Fruit fly (Drosophila melanogaster) whole organism, embryonic: ENCODE results near the gene fmt.
A peak's percentile ranks its signal among the peaks of the same experiment; 100 is the strongest.

ENCODE experiments used
- Adf1 ChIP-seq: fragments of 200-800 bp; sonication (Bioruptor generic); IDR thresholded peaks from 2 replicates; pipeline ENCODE4 v1.3.6; 2022; ENCODE audit warnings: missing biosample characterization, missing genetic modification characterization
- Blimp-1 ChIP-seq: fragments of 200-800 bp; sonication (Bioruptor generic); optimal IDR thresholded peaks from 3 replicates; lab custom pipeline; 2018; ENCODE audit warnings: missing biosample characterization, missing genetic modification characterization, mild to moderate bottlenecking, moderate library complexity, missing genetic modification reagents
- CG10274 ChIP-seq: fragments of 200-800 bp; sonication (Bioruptor generic); optimal IDR thresholded peaks from 3 replicates; lab custom pipeline; 2017; ENCODE audit warnings: missing biosample characterization, mild to moderate bottlenecking, missing genetic modification characterization
- CG10543 ChIP-seq: fragments of 200-800 bp; sonication (Bioruptor generic); optimal IDR thresholded peaks from 3 replicates; lab custom pipeline; 2017; ENCODE audit warnings: missing biosample characterization, mild to moderate bottlenecking, missing genetic modification characterization, moderate library complexity
- CG12104 ChIP-seq: fragments of 200-800 bp; sonication (Bioruptor generic); optimal IDR thresholded peaks from 3 replicates; lab custom pipeline; 2016; ENCODE audit warnings: missing biosample characterization, missing genetic modification characterization
- CG12744 ChIP-seq: fragments of 200-800 bp; sonication (Bioruptor generic); optimal IDR thresholded peaks from 2 replicates; lab custom pipeline; 2016; ENCODE audit warnings: missing biosample characterization, missing genetic modification characterization
- CG12769 ChIP-seq: fragments of 200-800 bp; sonication (Bioruptor generic); optimal IDR thresholded peaks from 2 replicates; lab custom pipeline; 2019; ENCODE audit warnings: missing biosample characterization, mild to moderate bottlenecking, missing genetic modification characterization, moderate library complexity
- CG13894 ChIP-seq: fragments of 200-800 bp; sonication (Bioruptor generic); optimal IDR thresholded peaks from 3 replicates; lab custom pipeline; 2018; ENCODE audit warnings: missing biosample characterization, mild to moderate bottlenecking, missing genetic modification characterization, moderate library complexity
- CG14014 ChIP-seq: fragments of 200-800 bp; sonication (Bioruptor generic); IDR thresholded peaks from 2 replicates; pipeline ENCODE4 v1.3.6; 2022; ENCODE audit warnings: missing biosample characterization, missing genetic modification characterization
- CG15073 ChIP-seq: fragments of 200-800 bp; sonication (Bioruptor generic); optimal IDR thresholded peaks from 2 replicates; lab custom pipeline; 2016; ENCODE audit warnings: missing biosample characterization, missing genetic modification characterization
- CG17802 ChIP-seq: fragments of 200-800 bp; sonication (Bioruptor generic); optimal IDR thresholded peaks from 2 replicates; lab custom pipeline; 2018; ENCODE audit warnings: missing biosample characterization, mild to moderate bottlenecking, missing genetic modification characterization, moderate library complexity
- CG2199 ChIP-seq: fragments of 200-800 bp; sonication (Bioruptor generic); IDR thresholded peaks from 3 replicates; pipeline ENCODE4 v1.3.6; 2022; ENCODE audit warnings: missing biosample characterization, missing genetic modification characterization
- CG2678 ChIP-seq: fragments of 200-800 bp; sonication (Bioruptor generic); optimal IDR thresholded peaks from 3 replicates; lab custom pipeline; 2019; ENCODE audit warnings: missing biosample characterization, mild to moderate bottlenecking, missing genetic modification characterization, moderate library complexity
- CG32532 ChIP-seq: fragments of 200-800 bp; sonication (Bioruptor generic); IDR thresholded peaks from 2 replicates; pipeline ENCODE4 v1.3.6; 2022; ENCODE audit warnings: missing biosample characterization, missing genetic modification characterization
- CG43689 ChIP-seq: fragments of 200-800 bp; sonication (Bioruptor generic); IDR thresholded peaks from 2 replicates; pipeline ENCODE4 v1.3.6; 2022; ENCODE audit warnings: missing biosample characterization, missing genetic modification characterization
- CG5245 ChIP-seq: fragments of 200-800 bp; sonication (Bioruptor generic); optimal IDR thresholded peaks from 3 replicates; lab custom pipeline; 2016; ENCODE audit warnings: missing biosample characterization, missing genetic modification characterization
- CG6272 ChIP-seq: fragments of 200-800 bp; sonication (Bioruptor generic); IDR thresholded peaks from 2 replicates; pipeline ENCODE4 v1.3.6; 2022; ENCODE audit warnings: missing biosample characterization, missing genetic modification characterization
- CG8765 ChIP-seq: fragments of 200-800 bp; sonication (Bioruptor generic); IDR thresholded peaks from 2 replicates; pipeline ENCODE4 v1.3.6; 2022; ENCODE audit warnings: missing biosample characterization, missing genetic modification characterization
- Eip74EF ChIP-seq, 2 experiments: fragments of 200-800 bp in 1 of 2; fragments of >200 bp in 1 of 2; sonication (Bioruptor generic) in 1 of 2; optimal IDR thresholded peaks; 2 replicates each; lab custom pipeline; 2017 to 2019; ENCODE audit warnings: missing biosample characterization in 2 of 2, missing genetic modification characterization in 2 of 2, mild to moderate bottlenecking in 1 of 2, moderate library complexity in 1 of 2
- HLH3B ChIP-seq: fragments of 200-800 bp; sonication (Bioruptor generic); IDR thresholded peaks from 2 replicates; pipeline ENCODE4 v1.3.6; 2022; ENCODE audit warnings: missing biosample characterization, missing genetic modification characterization
- Myb ChIP-seq: fragments of 200-800 bp; sonication (Bioruptor generic); optimal IDR thresholded peaks from 2 replicates; lab custom pipeline; 2016; ENCODE audit warnings: missing biosample characterization, missing genetic modification characterization
- Nf-YB ChIP-seq: fragments of 200-800 bp; sonication (Bioruptor generic); optimal IDR thresholded peaks from 3 replicates; lab custom pipeline; 2019; ENCODE audit warnings: missing biosample characterization, mild to moderate bottlenecking, missing genetic modification characterization, moderate library complexity
- Oaz ChIP-seq: fragments of 200-800 bp; sonication (Bioruptor generic); IDR thresholded peaks from 2 replicates; pipeline ENCODE4 v1.3.6; 2022; ENCODE audit warnings: missing biosample characterization, missing genetic modification characterization
- Rx ChIP-seq: fragments of 200-800 bp; sonication (Bioruptor generic); IDR thresholded peaks from 2 replicates; pipeline ENCODE4 v1.3.6; 2022; ENCODE audit warnings: missing biosample characterization, missing genetic modification characterization
- Scr ChIP-seq: fragments of 200-800 bp; sonication (Bioruptor generic); IDR thresholded peaks from 2 replicates; pipeline ENCODE4 v1.3.6; 2022; ENCODE audit warnings: missing biosample characterization, missing genetic modification characterization; ENCODE audit not compliant: partially characterized antibody
- Side ChIP-seq: fragments of 200-800 bp; sonication (Bioruptor generic); optimal IDR thresholded peaks from 2 replicates; lab custom pipeline; 2016; ENCODE audit warnings: missing biosample characterization, missing genetic modification characterization
- Ssrp ChIP-seq: fragments of 200-800 bp; sonication (Bioruptor generic); optimal IDR thresholded peaks from 2 replicates; lab custom pipeline; 2018; ENCODE audit warnings: missing biosample characterization, mild to moderate bottlenecking, missing genetic modification characterization, moderate library complexity
- Xrp1 ChIP-seq: fragments of 200-800 bp; sonication (Bioruptor generic); IDR thresholded peaks from 2 replicates; pipeline ENCODE4 v1.3.6; 2022; ENCODE audit warnings: missing biosample characterization, missing genetic modification characterization
- abd-A ChIP-seq: fragments of 200-800 bp; sonication (Bioruptor generic); optimal IDR thresholded peaks from 3 replicates; lab custom pipeline; 2019; ENCODE audit warnings: missing biosample characterization, mild to moderate bottlenecking, missing genetic modification characterization, moderate library complexity
- cato ChIP-seq: fragments of 200-800 bp; sonication (Bioruptor generic); optimal IDR thresholded peaks from 2 replicates; lab custom pipeline; 2016; ENCODE audit warnings: missing biosample characterization, missing genetic modification characterization, borderline replicate concordance
- chinmo ChIP-seq: fragments of 200-800 bp; sonication (Bioruptor generic); IDR thresholded peaks from 4 replicates; pipeline ENCODE4 v1.3.6; 2022; ENCODE audit warnings: missing biosample characterization, missing genetic modification characterization; ENCODE audit not compliant: partially characterized antibody
- crc ChIP-seq: fragments of 200-800 bp; sonication (Bioruptor generic); optimal IDR thresholded peaks from 2 replicates; lab custom pipeline; 2016; ENCODE audit warnings: missing biosample characterization, missing genetic modification characterization
- cwo ChIP-seq: fragments of 200-800 bp; sonication (Bioruptor generic); optimal IDR thresholded peaks from 3 replicates; lab custom pipeline; 2017; ENCODE audit warnings: missing biosample characterization, missing genetic modification characterization, mild to moderate bottlenecking, moderate library complexity, missing genetic modification reagents
- dmrt11E ChIP-seq: fragments of 200-800 bp; sonication (Bioruptor generic); optimal IDR thresholded peaks from 3 replicates; lab custom pipeline; 2018; ENCODE audit warnings: missing biosample characterization, mild to moderate bottlenecking, missing genetic modification characterization, moderate library complexity
- en ChIP-seq: fragments of 200-800 bp; sonication (Bioruptor generic); optimal IDR thresholded peaks from 2 replicates; lab custom pipeline; 2016; ENCODE audit warnings: missing biosample characterization, missing genetic modification characterization
- exex ChIP-seq: fragments of 200-800 bp; sonication (Bioruptor generic); optimal IDR thresholded peaks from 4 replicates; lab custom pipeline; 2018; ENCODE audit warnings: missing biosample characterization, mild to moderate bottlenecking, missing genetic modification characterization, moderate library complexity
- fd102C ChIP-seq: fragments of 200-800 bp; sonication (Bioruptor generic); optimal IDR thresholded peaks from 2 replicates; lab custom pipeline; 2018; ENCODE audit warnings: missing biosample characterization, mild to moderate bottlenecking, missing genetic modification characterization, moderate library complexity
- fd64A ChIP-seq: fragments of 200-800 bp; sonication (Bioruptor generic); optimal IDR thresholded peaks from 3 replicates; lab custom pipeline; 2018; ENCODE audit warnings: missing biosample characterization, mild to moderate bottlenecking, missing genetic modification characterization
- fd96Cb ChIP-seq: fragments of 200-800 bp; sonication (Bioruptor generic); optimal IDR thresholded peaks from 2 replicates; lab custom pipeline; 2018; ENCODE audit warnings: missing biosample characterization, mild to moderate bottlenecking, missing genetic modification characterization, moderate library complexity
- jigr1 ChIP-seq: fragments of 200-800 bp; sonication (Bioruptor generic); IDR thresholded peaks from 3 replicates; pipeline ENCODE4 v1.3.6; 2022; ENCODE audit warnings: missing biosample characterization, missing genetic modification characterization
- jumu ChIP-seq: fragments of 200-800 bp; sonication (Bioruptor generic); optimal IDR thresholded peaks from 3 replicates; lab custom pipeline; 2016; ENCODE audit warnings: missing biosample characterization, missing genetic modification characterization
- maf-S ChIP-seq: fragments of 200-800 bp; sonication (Bioruptor generic); optimal IDR thresholded peaks from 2 replicates; lab custom pipeline; 2016; ENCODE audit warnings: missing biosample characterization, missing genetic modification characterization
- pan ChIP-seq, 4 experiments: fragments of >200 bp in 3 of 4; fragments of 200-800 bp in 1 of 4; sonication (Bioruptor generic) in 1 of 4; optimal IDR thresholded peaks in 3 of 4; IDR thresholded peaks in 1 of 4; 2 replicates each; pipeline versions ENCODE4 v1.3.6 to Lab custom; 2017 to 2022; ENCODE audit warnings: missing biosample characterization in 2 of 4, missing genetic modification characterization in 2 of 4, mixed read lengths in 1 of 4
- peb ChIP-seq: fragments of 200-800 bp; sonication (Bioruptor generic); IDR thresholded peaks from 2 replicates; pipeline ENCODE4 v1.3.6; 2022; ENCODE audit warnings: missing biosample characterization, missing genetic modification characterization
- pfk ChIP-seq: fragments of 200-800 bp; sonication (Bioruptor generic); optimal IDR thresholded peaks from 2 replicates; lab custom pipeline; 2018; ENCODE audit warnings: missing biosample characterization, mild to moderate bottlenecking, missing genetic modification characterization, moderate library complexity
- sens ChIP-seq: fragments of 200-800 bp; sonication (Bioruptor generic); peaks from one replicate; lab custom pipeline; 2016; ENCODE audit warnings: missing biosample characterization, missing genetic modification characterization
- sens-2 ChIP-seq: fragments of 200-800 bp; sonication (Bioruptor generic); IDR thresholded peaks from 2 replicates; pipeline ENCODE4 v1.3.6; 2022; ENCODE audit warnings: missing biosample characterization, missing genetic modification characterization
- stc ChIP-seq: fragments of 200-800 bp; sonication (Bioruptor generic); IDR thresholded peaks from 2 replicates; pipeline ENCODE4 v1.3.6; 2022; ENCODE audit warnings: missing biosample characterization, missing genetic modification characterization
- ttk ChIP-seq: fragments of 200-800 bp; sonication (Bioruptor generic); IDR thresholded peaks from 2 replicates; pipeline ENCODE4 v2.1.2; 2022; ENCODE audit warnings: missing biosample characterization, missing genetic modification characterization
- unpg ChIP-seq: fragments of 200-800 bp; sonication (Bioruptor generic); optimal IDR thresholded peaks from 3 replicates; lab custom pipeline; 2018; ENCODE audit warnings: missing biosample characterization, mild to moderate bottlenecking, missing genetic modification characterization, moderate library complexity

The fmt gene

dm6 chr3L:6142313-6142712 is 31.4 kb downstream of the fmt start, which contains the start of gene Cpr65Aw:
TSS of gene Cpr65Aw (minus strand) at chr3L:6142413.
- TF ChIP-seq pfk (GFP tag; lab: Kevin White, UChicago): no peak
- TF ChIP-seq Side: no peak
- TF ChIP-seq CG6272 (GFP tag; lab: Robert Waterston, UW): no peak
- TF ChIP-seq CG14014 (GFP tag; lab: Robert Waterston, UW): no peak
- no peak for TF ChIP-seq CG5245 (GFP tag; lab: Kevin White, UChicago)
- no peak for TF ChIP-seq cato
- no peak for TF ChIP-seq en (GFP tag; lab: Kevin White, UChicago)

dm6 chr3L:6141538-6141937 is 32.1 kb downstream of the fmt start:
- TF ChIP-seq CG12744 (GFP tag; lab: Kevin White, UChicago) (no peak), peb (GFP tag; lab: Robert Waterston, UW) (no peak), pan (optimal IDR thresholded peaks at IDR 0.05; lab: Kevin White, UChicago) (no peak), pan (GFP tag; optimal IDR thresholded peaks at IDR 0.05 in 1 of 2, IDR thresholded peaks at IDR 0.05 in 1 of 2) (no peak), maf-S (GFP tag; lab: Kevin White, UChicago) (no peak), Nf-YB (no peak), Xrp1 (GFP tag; lab: Robert Waterston, UW) (no peak), Scr (no peak), CG15073 (no peak), cwo (GFP tag; lab: Kevin White, UChicago) (peak; percentile 52), CG2199 (GFP tag; lab: Robert Waterston, UW) (no peak), Eip74EF (GFP tag; optimal IDR thresholded peaks at IDR 0.05; lab: Kevin White, UChicago) (no peak), exex (no peak), CG8765 (GFP tag; lab: Robert Waterston, UW) (no peak), fd64A (GFP tag; lab: Kevin White, UChicago) (no peak), CG17802 (tag; lab: Kevin White, UChicago) (no peak), HLH3B (GFP tag; lab: Robert Waterston, UW) (no peak), Adf1 (GFP tag; lab: Robert Waterston, UW) (no peak), CG13894 (tag; lab: Kevin White, UChicago) (peak; percentile 78), sens-2 (no peak), abd-A (tag; lab: Kevin White, UChicago) (peak; percentile 81), CG12769 (tag; lab: Kevin White, UChicago) (peak; percentile 64), chinmo (peak; percentile 90), Rx (no peak), CG32532 (GFP tag; lab: Robert Waterston, UW) (no peak), CG10543 (GFP tag; lab: Kevin White, UChicago) (no peak), CG12104 (no peak), CG2678 (tag; lab: Kevin White, UChicago) (no peak), Oaz (GFP tag; lab: Robert Waterston, UW) (no peak), Myb (GFP tag; lab: Kevin White, UChicago) (no peak), CG43689 (no peak), CG10274 (GFP tag; lab: Kevin White, UChicago) (no peak), Blimp-1 (GFP tag; lab: Kevin White, UChicago) (peak; percentile 17), dmrt11E (no peak), fd96Cb (tag; lab: Kevin White, UChicago) (no peak), jumu (GFP tag; lab: Kevin White, UChicago) (no peak), crc (GFP tag; lab: Kevin White, UChicago) (no peak), Ssrp (tag; lab: Kevin White, UChicago) (no peak), sens (GFP tag; lab: Kevin White, UChicago) (peak; percentile 28), jigr1 (GFP tag; lab: Robert Waterston, UW) (no peak), stc (GFP tag; lab: Robert Waterston, UW) (no peak), unpg (GFP tag; lab: Kevin White, UChicago) (no peak), ttk (GFP tag; lab: Robert Waterston, UW) (no peak), fd102C (GFP tag; lab: Kevin White, UChicago) (no peak)
